Worm (Caenorhabditis elegans): ENCODE data around the gene rab-28.

DNA sequence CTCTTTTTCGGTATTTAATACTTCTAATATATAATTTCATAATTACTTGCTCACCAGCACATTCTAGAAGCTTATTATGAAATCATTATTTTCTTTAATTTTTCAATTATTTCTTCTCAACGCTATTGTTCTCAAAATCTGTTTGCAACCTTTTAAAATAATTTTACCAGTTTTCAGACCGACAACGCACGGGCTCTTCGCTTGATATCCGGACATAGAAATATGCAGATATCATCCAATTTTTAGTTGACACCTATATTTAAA is 43.9 kb downstream of the rab-28 start, which contains the start of gene wnk-1:
- TF ChIP-seq him-1 (tag; optimal IDR thresholded peaks at IDR 0.05) (no peak), dao-5 (tag; optimal IDR thresholded peaks at IDR 0.05) (no peak), W03F9.2 (tag; optimal IDR thresholded peaks at IDR 0.05) (no peak)

Data from whole organism, L4/young adult.